Fruit fly (Drosophila melanogaster): ENCODE results near the gene Smr.
A peak's percentile ranks its signal among the peaks of the same experiment; 100 is the strongest.

Smr gene

dm6 chrX:12699095-12699750 is 43.2 kb downstream of the Smr start:
- TF ChIP-seq D1 (tag; optimal IDR thresholded peaks at IDR 0.05) (no peak), CG32121 (GFP tag; IDR thresholded peaks at IDR 0.05) (no peak), CG14655 (GFP tag; optimal IDR thresholded peaks at IDR 0.05) (peak; percentile 55), Pif1B (GFP tag; optimal IDR thresholded peaks at IDR 0.05) (peak; percentile 62), Ets98B (GFP tag; IDR thresholded peaks at IDR 0.05) (no peak), CG4496 (GFP tag; IDR thresholded peaks at IDR 0.05) (peak; percentile 37; the same call in 1 of the 3 replicates), CG17806 (tag; optimal IDR thresholded peaks at IDR 0.05) (peak; percentile 64), CG9948 (tag; optimal IDR thresholded peaks at IDR 0.05) (peak; percentile 52), Snoo (tag; optimal IDR thresholded peaks at IDR 0.05) (peak; percentile 57), CG34367 (tag; optimal IDR thresholded peaks at IDR 0.05) (peak; percentile 55), gl (tag; optimal IDR thresholded peaks at IDR 0.05) (peak; percentile 51), CG8301 (tag; optimal IDR thresholded peaks at IDR 0.05) (peak; percentile 27), CG12605 (GFP tag; IDR thresholded peaks at IDR 0.05) (no peak), fd96Ca (GFP tag; IDR thresholded peaks at IDR 0.05) (0 out of 3 replicates have a peak, but pooled peaks have one; percentile 23), CG13204 (GFP tag; optimal IDR thresholded peaks at IDR 0.05) (no peak), CG15710 (tag; optimal IDR thresholded peaks at IDR 0.05) (peak; percentile 69), rn (GFP tag; IDR thresholded peaks at IDR 0.05) (no peak), CG8159 (tag; optimal IDR thresholded peaks at IDR 0.05) (peak; percentile 78), EcR (GFP tag; optimal IDR thresholded peaks at IDR 0.05) (no peak), CG10348 (GFP tag; IDR thresholded peaks at IDR 0.05) (no peak), Pif1A (GFP tag; optimal IDR thresholded peaks at IDR 0.05) (peak; percentile 48)

- TF ChIP-seq Pif1A (GFP tag; optimal IDR thresholded peaks at IDR 0.05) (no peak), CG14655 (GFP tag; optimal IDR thresholded peaks at IDR 0.05) (no peak), gl (tag; optimal IDR thresholded peaks at IDR 0.05) (no peak), EcR (GFP tag; optimal IDR thresholded peaks at IDR 0.05) (no peak), D1 (tag; optimal IDR thresholded peaks at IDR 0.05) (no peak), Snoo (tag; optimal IDR thresholded peaks at IDR 0.05) (no peak), fd96Ca (GFP tag; IDR thresholded peaks at IDR 0.05) (no peak), CG32121 (GFP tag; IDR thresholded peaks at IDR 0.05) (no peak), CG8301 (tag; optimal IDR thresholded peaks at IDR 0.05) (no peak), CG8159 (tag; optimal IDR thresholded peaks at IDR 0.05) (no peak), CG17806 (tag; optimal IDR thresholded peaks at IDR 0.05) (no peak), CG9948 (tag; optimal IDR thresholded peaks at IDR 0.05) (no peak), CG34367 (tag; optimal IDR thresholded peaks at IDR 0.05) (no peak), CG10348 (GFP tag; IDR thresholded peaks at IDR 0.05) (no peak), CG15710 (tag; optimal IDR thresholded peaks at IDR 0.05) (no peak)
Measured at dm6 chrX:12682403-12682958, 59.9 kb downstream of the Smr start.

DNA sequence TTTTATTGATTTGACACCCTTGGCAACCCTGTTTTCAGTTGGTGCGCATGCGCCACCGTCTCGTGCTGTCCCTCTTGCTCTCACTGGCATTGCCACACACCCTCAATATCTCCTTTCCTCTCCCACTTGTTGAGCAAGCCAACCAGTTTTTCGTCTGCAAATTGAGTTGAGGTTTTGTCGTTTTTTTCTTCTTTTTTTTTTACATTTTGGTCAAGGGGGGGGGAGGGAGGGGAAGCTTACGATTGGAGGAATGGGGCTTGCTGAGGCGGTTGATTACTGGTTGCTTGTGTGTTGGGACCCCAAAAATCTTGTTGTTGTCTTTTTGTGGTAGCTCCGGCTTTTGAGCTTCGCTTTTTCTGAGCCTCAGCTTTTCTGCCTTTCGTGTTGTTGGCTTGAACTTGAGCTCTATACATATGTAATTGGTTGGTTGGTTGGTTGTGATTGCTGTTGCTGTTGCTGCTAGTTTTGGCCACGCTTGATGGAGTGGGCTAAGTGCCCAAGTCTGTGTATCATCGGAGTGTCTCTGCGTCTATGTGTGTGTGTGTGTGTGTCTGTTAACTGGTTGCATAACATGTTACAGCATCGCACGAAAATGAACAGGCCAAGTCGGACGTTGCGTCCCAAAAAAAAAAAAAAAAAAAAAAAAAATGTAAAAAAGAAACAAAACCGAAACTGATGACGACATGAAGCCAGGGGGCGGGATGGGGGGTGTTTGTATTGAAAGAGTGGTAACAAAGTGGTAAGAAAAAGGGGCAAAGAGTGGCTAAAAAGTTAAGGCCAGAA is 65.7 kb downstream of the Smr start:
- TF ChIP-seq CG8301 (tag; optimal IDR thresholded peaks at IDR 0.05): peak; percentile 35
- TF ChIP-seq EcR (GFP tag; optimal IDR thresholded peaks at IDR 0.05): peak; percentile 84
- peak; percentile 86 for TF ChIP-seq CG13204 (GFP tag; optimal IDR thresholded peaks at IDR 0.05)
- TF ChIP-seq Snoo (tag; optimal IDR thresholded peaks at IDR 0.05): peak; percentile 71
- peak; percentile 79 for TF ChIP-seq Pif1B (GFP tag; optimal IDR thresholded peaks at IDR 0.05)
- peak; percentile 61; the same call in 2 of the 3 replicates for TF ChIP-seq fd96Ca (GFP tag; IDR thresholded peaks at IDR 0.05)
- peak; percentile 72 for TF ChIP-seq CG14655 (GFP tag; optimal IDR thresholded peaks at IDR 0.05)
- TF ChIP-seq rn (GFP tag; IDR thresholded peaks at IDR 0.05): peak; percentile 47; the same call in 1 of the 2 replicates
- peak; percentile 56 for TF ChIP-seq CG17806 (tag; optimal IDR thresholded peaks at IDR 0.05)
- no peak for TF ChIP-seq CG10348 (GFP tag; IDR thresholded peaks at IDR 0.05)
- TF ChIP-seq CG9948 (tag; optimal IDR thresholded peaks at IDR 0.05): peak; percentile 61
- TF ChIP-seq CG32121 (GFP tag; IDR thresholded peaks at IDR 0.05): peak; percentile 84
- TF ChIP-seq gl (tag; optimal IDR thresholded peaks at IDR 0.05): peak; percentile 92
- TF ChIP-seq CG12605 (GFP tag; IDR thresholded peaks at IDR 0.05): peak; percentile 83
- TF ChIP-seq Pif1A (GFP tag; optimal IDR thresholded peaks at IDR 0.05): peak; percentile 81
- TF ChIP-seq Ets98B (GFP tag; IDR thresholded peaks at IDR 0.05): peak; percentile 75
- TF ChIP-seq CG15710 (tag; optimal IDR thresholded peaks at IDR 0.05): peak; percentile 70
- TF ChIP-seq CG34367 (tag; optimal IDR thresholded peaks at IDR 0.05): peak; percentile 67
- peak; percentile 55 for TF ChIP-seq CG8159 (tag; optimal IDR thresholded peaks at IDR 0.05)
- no peak for TF ChIP-seq D1 (tag; optimal IDR thresholded peaks at IDR 0.05)
- peak; percentile 88 for TF ChIP-seq CG4496 (GFP tag; IDR thresholded peaks at IDR 0.05)

- no peak for TF ChIP-seq CG17806 (tag; optimal IDR thresholded peaks at IDR 0.05)
- no peak for TF ChIP-seq CG15710 (tag; optimal IDR thresholded peaks at IDR 0.05)
- no peak for TF ChIP-seq CG32121 (GFP tag; IDR thresholded peaks at IDR 0.05)
- no peak for TF ChIP-seq fd96Ca (GFP tag; IDR thresholded peaks at IDR 0.05)
- TF ChIP-seq D1 (tag; optimal IDR thresholded peaks at IDR 0.05): no peak
- TF ChIP-seq Pif1A (GFP tag; optimal IDR thresholded peaks at IDR 0.05): no peak
Measured at dm6 chrX:12675798-12676553, 66.4 kb downstream of the Smr start.
